Fruit fly (Drosophila melanogaster) S2 (cell line): Measurements from ENCODE around the gene Mayo.

Experiments
- CG8478 ChIP-seq: fragments of >200 bp; optimal IDR thresholded peaks from 2 replicates; lab custom pipeline; 2018
- CTCF ChIP-seq, 2 experiments: fragments of >200 bp; optimal IDR thresholded peaks; 2 replicates each; lab custom pipeline; 2018

dm6 chr3R:31089985-31090384, 19.0 kb downstream of the Mayo start:
- TF ChIP-seq CTCF (optimal IDR thresholded peaks at IDR 0.05; lab: Kevin White, UChicago) (no peak), CG8478 (lab: Kevin White, UChicago) (no peak)
